Worm (Caenorhabditis elegans) whole organism, L4/young adult: Measurements from ENCODE around the gene sir-2.3.

Experiments used
- dao-5 ChIP-seq: sonication (generic microtip); optimal IDR thresholded peaks from 2 replicates; lab custom pipeline; 2016; ENCODE audit warnings: missing genotype, missing genetic modification characterization, moderate library complexity, missing compliant biosample characterization
- him-1 ChIP-seq: sonication (generic microtip); optimal IDR thresholded peaks from 2 replicates; lab custom pipeline; 2016; ENCODE audit warnings: missing genotype, missing genetic modification reagents, missing genetic modification characterization, missing compliant biosample characterization

DNA sequence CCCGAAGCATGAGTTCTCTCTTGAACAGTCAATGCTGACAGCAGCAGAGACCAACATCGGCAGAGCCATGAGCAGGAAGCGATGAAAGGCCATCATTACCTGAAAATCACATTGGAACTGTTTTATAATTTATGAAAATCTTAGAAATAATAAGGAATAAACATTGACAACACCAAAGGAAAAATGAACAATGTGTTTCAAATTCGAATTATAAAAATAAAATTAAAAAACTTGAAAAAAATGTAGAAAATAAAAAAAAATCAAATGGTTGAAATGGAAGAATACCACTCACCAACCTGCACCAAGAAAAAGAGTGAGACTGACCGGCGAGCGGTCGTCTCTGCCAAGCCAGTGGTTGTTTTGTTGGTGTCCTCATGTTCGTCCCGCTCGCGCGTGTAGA, 41.0 kb upstream of the sir-2.3 start, which contains the start of gene R04D3.3:
- TF ChIP-seq him-1 (tag; lab: Kevin White, UChicago) = no peak
- TF ChIP-seq dao-5 = no peak
